Worm (Caenorhabditis elegans) whole organism, young adult: ENCODE results near the gene EEED8.14.

ENCODE experiments used
- F10E7.11 ChIP-seq: sonication (generic microtip); optimal IDR thresholded peaks from 2 replicates; lab custom pipeline; 2017; ENCODE audit warnings: mild to moderate bottlenecking, missing genetic modification characterization, moderate library complexity, missing compliant biosample characterization
- F55B11.4 ChIP-seq: sonication (generic microtip); optimal IDR thresholded peaks from 2 replicates; lab custom pipeline; 2016; ENCODE audit warnings: missing compliant biosample characterization, missing genetic modification characterization, borderline replicate concordance; ENCODE audit not compliant: insufficient read depth
- F57C9.4 ChIP-seq: sonication (generic microtip); optimal IDR thresholded peaks from 2 replicates; lab custom pipeline; 2017; ENCODE audit warnings: mild to moderate bottlenecking, missing genetic modification characterization, missing compliant biosample characterization
- T07F8.4 ChIP-seq: sonication (generic microtip); optimal IDR thresholded peaks from 2 replicates; lab custom pipeline; 2016; ENCODE audit warnings: mild to moderate bottlenecking, missing genetic modification characterization, moderate library complexity, missing compliant biosample characterization
- Y53F4B.3 ChIP-seq: fragments of 200-800 bp; sonication (Bioruptor generic); IDR thresholded peaks from 2 replicates; pipeline ENCODE4 v1.3.6; 2022; ENCODE audit warnings: missing genetic modification reagents, missing genetic modification characterization, missing compliant biosample characterization
- Y53G8AR.9 ChIP-seq: fragments of 200-800 bp; sonication (Bioruptor generic); conservative IDR thresholded peaks from 2 replicates; pipeline ENCODE4 v1.3.6; 2022; ENCODE audit warnings: missing genetic modification reagents, missing genetic modification characterization, missing compliant biosample characterization
- Y67H2A.10 ChIP-seq: fragments of 200-800 bp; sonication (Bioruptor generic); conservative IDR thresholded peaks from 2 replicates; pipeline ENCODE4 v1.3.6; 2022; ENCODE audit warnings: missing genetic modification reagents, missing genetic modification characterization, missing compliant biosample characterization
- Y95B8A.8 ChIP-seq: fragments of 200-800 bp; sonication (Bioruptor generic); IDR thresholded peaks from 2 replicates; pipeline ENCODE4 v1.3.6; 2022; ENCODE audit warnings: missing genetic modification reagents, missing genetic modification characterization, missing compliant biosample characterization
- ZK185.1 ChIP-seq: sonication (generic microtip); optimal IDR thresholded peaks from 2 replicates; lab custom pipeline; 2016; ENCODE audit warnings: mild to moderate bottlenecking, missing genetic modification characterization, missing compliant biosample characterization; ENCODE audit not compliant: poor library complexity, severe bottlenecking
- ama-1 ChIP-seq, 3 experiments: fragments of 150-350 bp in 1 of 3; sonication (generic microtip) in 2 of 3; optimal IDR thresholded peaks; 2 replicates each; lab custom pipeline; 2014 to 2018; ENCODE audit warnings: missing biosample characterization in 2 of 3, missing genetic modification characterization in 2 of 3, missing genetic modification reagents in 2 of 3
- aptf-3 ChIP-seq: fragments of 200-800 bp; sonication (Bioruptor generic); IDR thresholded peaks from 2 replicates; pipeline ENCODE4 v1.3.6; 2022; ENCODE audit warnings: missing genetic modification characterization, missing compliant biosample characterization
- atf-7 ChIP-seq: sonication (generic microtip); optimal IDR thresholded peaks from 2 replicates; lab custom pipeline; 2017; ENCODE audit warnings: mild to moderate bottlenecking, missing genetic modification characterization, missing compliant biosample characterization
- attf-3 ChIP-seq: fragments of 200-800 bp; sonication (Bioruptor generic); conservative IDR thresholded peaks from 2 replicates; pipeline ENCODE4 v1.3.6; 2022; ENCODE audit warnings: missing genetic modification reagents, missing genetic modification characterization, missing compliant biosample characterization
- attf-5 ChIP-seq: fragments of 200-800 bp; sonication (Bioruptor generic); optimal IDR thresholded peaks from 2 replicates; lab custom pipeline; 2018; ENCODE audit warnings: mild to moderate bottlenecking, missing genetic modification characterization, missing compliant biosample characterization
- attf-6 ChIP-seq: fragments of 200-800 bp; sonication (Bioruptor generic); IDR thresholded peaks from 2 replicates; pipeline ENCODE4 v1.3.6; 2022; ENCODE audit warnings: missing genetic modification reagents, missing genetic modification characterization, missing compliant biosample characterization
- bed-1 ChIP-seq: fragments of 200-800 bp; sonication (Bioruptor generic); IDR thresholded peaks from 2 replicates; pipeline ENCODE4 v1.3.6; 2022; ENCODE audit warnings: missing genetic modification reagents, missing genetic modification characterization, missing compliant biosample characterization
- bed-2 ChIP-seq: fragments of 200-800 bp; sonication (Bioruptor generic); IDR thresholded peaks from 2 replicates; pipeline ENCODE4 v1.3.6; 2022; ENCODE audit warnings: missing genetic modification reagents, missing genetic modification characterization, missing compliant biosample characterization
- cebp-2 ChIP-seq: fragments of 200-800 bp; sonication (Bioruptor generic); IDR thresholded peaks from 2 replicates; pipeline ENCODE4 v1.3.6; 2022; ENCODE audit warnings: missing genetic modification characterization, missing compliant biosample characterization
- ceh-100 ChIP-seq: fragments of 200-800 bp; sonication (Bioruptor generic); IDR thresholded peaks from 2 replicates; pipeline ENCODE4 v1.3.6; 2022; ENCODE audit warnings: missing genetic modification reagents, missing genetic modification characterization, missing compliant biosample characterization
- ceh-40 ChIP-seq: fragments of 200-800 bp; sonication (Bioruptor generic); IDR thresholded peaks from 2 replicates; pipeline ENCODE4 v1.3.6; 2022; ENCODE audit warnings: missing genetic modification characterization, missing compliant biosample characterization
- ceh-79 ChIP-seq: sonication (generic microtip); optimal IDR thresholded peaks from 2 replicates; lab custom pipeline; 2017; ENCODE audit warnings: mild to moderate bottlenecking, missing genetic modification characterization, missing compliant biosample characterization
- dox-1 ChIP-seq: fragments of 200-800 bp; sonication (Bioruptor generic); IDR thresholded peaks from 2 replicates; pipeline ENCODE4 v1.3.6; 2022; ENCODE audit warnings: missing genetic modification reagents, missing genetic modification characterization, missing compliant biosample characterization
- dpl-1 ChIP-seq: fragments of 150-350 bp; optimal IDR thresholded peaks from 2 replicates; lab custom pipeline; 2014; ENCODE audit warnings: missing biosample characterization, missing genetic modification reagents, missing genetic modification characterization
- efl-1 ChIP-seq: fragments of 150-350 bp; optimal IDR thresholded peaks from 2 replicates; lab custom pipeline; 2014; ENCODE audit warnings: missing biosample characterization, missing genetic modification reagents, missing genetic modification characterization
- egl-18 ChIP-seq: fragments of 200-800 bp; sonication (Bioruptor generic); IDR thresholded peaks from 2 replicates; pipeline ENCODE4 v1.3.6; 2022; ENCODE audit warnings: missing genetic modification reagents, missing genetic modification characterization, missing compliant biosample characterization
- ets-4 ChIP-seq: fragments of 200-800 bp; sonication (Bioruptor generic); optimal IDR thresholded peaks from 2 replicates; lab custom pipeline; 2018; ENCODE audit warnings: mild to moderate bottlenecking, missing genetic modification characterization, missing compliant biosample characterization
- hlh-26 ChIP-seq: fragments of 200-800 bp; sonication (Bioruptor generic); conservative IDR thresholded peaks from 2 replicates; pipeline ENCODE4 v1.3.6; 2022; ENCODE audit warnings: missing genetic modification reagents, missing genetic modification characterization, missing compliant biosample characterization
- lin-35 ChIP-seq, 3 experiments: fragments of 150-350 bp in 2 of 3; sonication (generic microtip) in 1 of 3; optimal IDR thresholded peaks; 2 replicates each; lab custom pipeline; 2014 to 2018; ENCODE audit warnings: missing biosample characterization in 3 of 3, missing genetic modification characterization in 3 of 3, missing genetic modification reagents in 3 of 3
- lsl-1 ChIP-seq: fragments of 200-800 bp; sonication (Bioruptor generic); optimal IDR thresholded peaks from 2 replicates; lab custom pipeline; 2018; ENCODE audit warnings: mild to moderate bottlenecking, missing genetic modification characterization, moderate library complexity, missing compliant biosample characterization
- madf-8 ChIP-seq: fragments of 200-800 bp; sonication (Bioruptor generic); conservative IDR thresholded peaks from 2 replicates; pipeline ENCODE4 v1.3.6; 2022; ENCODE audit warnings: missing genetic modification reagents, missing genetic modification characterization, missing compliant biosample characterization
- mcd-1 ChIP-seq: fragments of 200-800 bp; sonication (Bioruptor generic); IDR thresholded peaks from 2 replicates; pipeline ENCODE4 v1.3.6; 2022; ENCODE audit warnings: missing genetic modification reagents, missing genetic modification characterization, missing compliant biosample characterization
- nhr-120 ChIP-seq: fragments of 200-800 bp; sonication (Bioruptor generic); IDR thresholded peaks from 2 replicates; pipeline ENCODE4 v1.3.6; 2022; ENCODE audit warnings: missing genetic modification characterization, missing compliant biosample characterization
- nhr-179 ChIP-seq: sonication (generic microtip); optimal IDR thresholded peaks from 2 replicates; lab custom pipeline; 2016; ENCODE audit warnings: mild to moderate bottlenecking, missing genetic modification characterization, missing compliant biosample characterization
- pbrm-1 ChIP-seq: fragments of 200-800 bp; sonication (Bioruptor generic); IDR thresholded peaks from 2 replicates; pipeline ENCODE4 v1.3.6; 2022; ENCODE audit warnings: missing genetic modification reagents, missing genetic modification characterization, missing compliant biosample characterization
- sdz-38 ChIP-seq: sonication (generic microtip); optimal IDR thresholded peaks from 2 replicates; lab custom pipeline; 2016; ENCODE audit warnings: missing genotype, missing genetic modification characterization, missing compliant biosample characterization
- snpc-1.3 ChIP-seq: sonication (generic microtip); optimal IDR thresholded peaks from 2 replicates; lab custom pipeline; 2017; ENCODE audit warnings: missing genetic modification characterization, mild to moderate bottlenecking, missing compliant biosample characterization, antibody characterized with exemption, moderate library complexity, missing genotype, missing genetic modification reagents; ENCODE audit not compliant: insufficient read depth
- snpc-3.4 ChIP-seq: sonication (generic microtip); optimal IDR thresholded peaks from 2 replicates; lab custom pipeline; 2017; ENCODE audit warnings: missing genetic modification characterization, mild to moderate bottlenecking, missing compliant biosample characterization, antibody characterized with exemption, moderate library complexity, missing genotype, missing genetic modification reagents
- snpc-4 ChIP-seq, 5 experiments: fragments of 150-350 bp in 1 of 5; sonication (generic microtip) in 4 of 5; optimal IDR thresholded peaks; 2 replicates each; lab custom pipeline; 2014 to 2018; ENCODE audit warnings: missing genetic modification characterization in 5 of 5, missing biosample characterization in 3 of 5, antibody characterized with exemption in 2 of 5, mild to moderate bottlenecking in 2 of 5, missing compliant biosample characterization in 2 of 5, missing genotype in 2 of 5, moderate library complexity in 2 of 5, missing genetic modification reagents in 1 of 5
- somi-1 ChIP-seq: fragments of 200-800 bp; sonication (Bioruptor generic); optimal IDR thresholded peaks from 2 replicates; lab custom pipeline; 2018; ENCODE audit warnings: mild to moderate bottlenecking, missing genetic modification characterization, missing compliant biosample characterization
- sptf-2 ChIP-seq: fragments of 200-800 bp; sonication (Bioruptor generic); optimal IDR thresholded peaks from 2 replicates; lab custom pipeline; 2018; ENCODE audit warnings: mild to moderate bottlenecking, missing genetic modification characterization, missing compliant biosample characterization
- tbx-9 ChIP-seq: sonication (generic microtip); optimal IDR thresholded peaks from 2 replicates; lab custom pipeline; 2016; ENCODE audit warnings: borderline replicate concordance, missing genetic modification characterization, inconsistent platforms, missing compliant biosample characterization
- zfh-2 ChIP-seq: fragments of 200-800 bp; sonication (Bioruptor generic); conservative IDR thresholded peaks from 2 replicates; pipeline ENCODE4 v1.3.6; 2022; ENCODE audit warnings: missing genetic modification reagents, missing genetic modification characterization, missing compliant biosample characterization
- zim-3 ChIP-seq: sonication (generic microtip); optimal IDR thresholded peaks from 2 replicates; lab custom pipeline; 2017; ENCODE audit warnings: mild to moderate bottlenecking, missing genetic modification characterization, moderate library complexity, missing compliant biosample characterization
- ztf-18 ChIP-seq: sonication (generic microtip); optimal IDR thresholded peaks from 2 replicates; lab custom pipeline; 2016; ENCODE audit warnings: missing genotype, mild to moderate bottlenecking, missing genetic modification characterization, missing compliant biosample characterization
- ztf-25 ChIP-seq: fragments of 200-800 bp; sonication (Bioruptor generic); IDR thresholded peaks from 2 replicates; pipeline ENCODE4 v1.3.6; 2022; ENCODE audit warnings: missing genetic modification reagents, missing genetic modification characterization, missing compliant biosample characterization
- ztf-3 ChIP-seq: fragments of 200-800 bp; sonication (Bioruptor generic); optimal IDR thresholded peaks from 2 replicates; lab custom pipeline; 2018; ENCODE audit warnings: mild to moderate bottlenecking, missing genetic modification characterization, missing compliant biosample characterization
- ztf-6 ChIP-seq: fragments of 200-800 bp; sonication (Bioruptor generic); IDR thresholded peaks from 2 replicates; pipeline ENCODE4 v1.3.6; 2022; ENCODE audit warnings: missing genetic modification reagents, missing genetic modification characterization, missing compliant biosample characterization

The EEED8.14 gene

ce11 chrII:5389831-5390323, 24.0 kb downstream of the EEED8.14 start, which contains the start of gene ndx-6:
TSS of gene ndx-6 (minus strand) at chrII:5389881.
- no peak for TF ChIP-seq F10E7.11 (tag; lab: Kevin White, UChicago)
- TF ChIP-seq Y67H2A.10 (GFP tag; lab: Robert Waterston, UW): no peak
- TF ChIP-seq lin-35 (GFP tag; optimal IDR thresholded peaks at IDR 0.05; lab: Kevin White, UChicago): peak; percentile 63 to 96 (median 83)
- TF ChIP-seq ztf-18: peak; percentile 95
- no peak for TF ChIP-seq snpc-4 (GFP tag; optimal IDR thresholded peaks at IDR 0.05; lab: Kevin White, UChicago)
- TF ChIP-seq snpc-4 (tag; optimal IDR thresholded peaks at IDR 0.05; lab: Kevin White, UChicago): peak in 3 of 4 experiments; percentile 49 to 64 (median 54)
- no peak for TF ChIP-seq sptf-2 (GFP tag; lab: Kevin White, UChicago)
- TF ChIP-seq ZK185.1: peak; percentile 74
- TF ChIP-seq atf-7: no peak
- no peak for TF ChIP-seq zim-3
- no peak for TF ChIP-seq F55B11.4 (tag; lab: Kevin White, UChicago)
- no peak for TF ChIP-seq tbx-9
- no peak for TF ChIP-seq ama-1 (optimal IDR thresholded peaks at IDR 0.05; lab: Kevin White, UChicago)
- no peak for TF ChIP-seq ama-1 (GFP tag; optimal IDR thresholded peaks at IDR 0.05; lab: Kevin White, UChicago)
- no peak for TF ChIP-seq nhr-179
- TF ChIP-seq T07F8.4: no peak
- no peak for TF ChIP-seq ztf-6
- peak; percentile 60; the same call in 1 of the 2 replicates for TF ChIP-seq ceh-100 (GFP tag; lab: Robert Waterston, UW)
- no peak for TF ChIP-seq nhr-120 (GFP tag; lab: Robert Waterston, UW)
- TF ChIP-seq cebp-2 (GFP tag; lab: Robert Waterston, UW): no peak
- peak; percentile 46 for TF ChIP-seq lsl-1 (GFP tag; lab: Kevin White, UChicago)
- peak; percentile 85 for TF ChIP-seq efl-1 (GFP tag; lab: Kevin White, UChicago)
- peak; percentile 92 for TF ChIP-seq dpl-1 (GFP tag; lab: Kevin White, UChicago)
- TF ChIP-seq somi-1: no peak
- TF ChIP-seq bed-1 (GFP tag; lab: Robert Waterston, UW): no peak
- peak; percentile 79 for TF ChIP-seq mcd-1 (GFP tag; lab: Robert Waterston, UW)
- TF ChIP-seq pbrm-1 (GFP tag; lab: Robert Waterston, UW): peak; percentile 52; the same call in 1 of the 2 replicates
- no peak for TF ChIP-seq egl-18 (GFP tag; lab: Robert Waterston, UW)
- no peak for TF ChIP-seq madf-8 (GFP tag; lab: Robert Waterston, UW)
- peak; percentile 40 for TF ChIP-seq snpc-3.4
- no peak for TF ChIP-seq bed-2 (GFP tag; lab: Robert Waterston, UW)
- no peak for TF ChIP-seq Y53F4B.3 (GFP tag; lab: Robert Waterston, UW)
- peak; percentile 5 for TF ChIP-seq snpc-1.3 (tag; lab: Kevin White, UChicago)
- no peak for TF ChIP-seq hlh-26 (GFP tag; lab: Robert Waterston, UW)
- 0 out of 2 replicates have a peak, but pooled peaks have one; percentile 51 for TF ChIP-seq Y95B8A.8 (GFP tag; lab: Robert Waterston, UW)
- TF ChIP-seq attf-3 (GFP tag; lab: Robert Waterston, UW): 0 out of 2 replicates have a peak, but pooled peaks have one; percentile 33
- peak; percentile 67 for TF ChIP-seq dox-1 (GFP tag; lab: Robert Waterston, UW)
- TF ChIP-seq ztf-3 (GFP tag; lab: Kevin White, UChicago): no peak
- TF ChIP-seq aptf-3 (GFP tag; lab: Robert Waterston, UW): no peak
- no peak for TF ChIP-seq ets-4 (GFP tag; lab: Kevin White, UChicago)
- TF ChIP-seq attf-6: peak; percentile 38; the same call in 1 of the 2 replicates
- TF ChIP-seq Y53G8AR.9 (GFP tag; lab: Robert Waterston, UW): peak; percentile 78
- no peak for TF ChIP-seq F57C9.4
- peak; percentile 77 for TF ChIP-seq attf-5 (GFP tag; lab: Kevin White, UChicago)
- no peak for TF ChIP-seq ceh-79 (tag; lab: Kevin White, UChicago)
- TF ChIP-seq ztf-25 (GFP tag; lab: Robert Waterston, UW): no peak
- no peak for TF ChIP-seq sdz-38 (tag; lab: Kevin White, UChicago)
- TF ChIP-seq zfh-2: no peak
- no peak for TF ChIP-seq ceh-40 (GFP tag; lab: Robert Waterston, UW)
